Fruit fly (Drosophila melanogaster) whole organism, pupa: ENCODE data around the gene CG5455.

ENCODE experiments used
- CG8301 ChIP-seq: fragments of 200-800 bp; sonication (Bioruptor generic); optimal IDR thresholded peaks from 2 replicates; lab custom pipeline; 2018; ENCODE audit warnings: missing biosample characterization, mild to moderate bottlenecking, missing genetic modification characterization
- Pif1B ChIP-seq: fragments of 200-800 bp; sonication (Bioruptor generic); optimal IDR thresholded peaks from 3 replicates; lab custom pipeline; 2016; ENCODE audit warnings: missing biosample characterization, missing genetic modification characterization
- fd96Ca ChIP-seq: fragments of 200-800 bp; sonication (Bioruptor generic); IDR thresholded peaks from 3 replicates; pipeline ENCODE4 v1.3.6; 2022; ENCODE audit warnings: missing biosample characterization, missing genetic modification characterization

- TF ChIP-seq fd96Ca (GFP tag; lab: Robert Waterston, UW) (no peak), CG8301 (no peak), Pif1B (GFP tag; lab: Kevin White, UChicago) (no peak)
Measured at dm6 chr3R:26448779-26449178, 12.5 kb upstream of the CG5455 start, which contains the start of gene Hex-t1.
